Fruit fly (Drosophila melanogaster): ENCODE data around the gene CG14841.

Gene CG14841

DNA sequence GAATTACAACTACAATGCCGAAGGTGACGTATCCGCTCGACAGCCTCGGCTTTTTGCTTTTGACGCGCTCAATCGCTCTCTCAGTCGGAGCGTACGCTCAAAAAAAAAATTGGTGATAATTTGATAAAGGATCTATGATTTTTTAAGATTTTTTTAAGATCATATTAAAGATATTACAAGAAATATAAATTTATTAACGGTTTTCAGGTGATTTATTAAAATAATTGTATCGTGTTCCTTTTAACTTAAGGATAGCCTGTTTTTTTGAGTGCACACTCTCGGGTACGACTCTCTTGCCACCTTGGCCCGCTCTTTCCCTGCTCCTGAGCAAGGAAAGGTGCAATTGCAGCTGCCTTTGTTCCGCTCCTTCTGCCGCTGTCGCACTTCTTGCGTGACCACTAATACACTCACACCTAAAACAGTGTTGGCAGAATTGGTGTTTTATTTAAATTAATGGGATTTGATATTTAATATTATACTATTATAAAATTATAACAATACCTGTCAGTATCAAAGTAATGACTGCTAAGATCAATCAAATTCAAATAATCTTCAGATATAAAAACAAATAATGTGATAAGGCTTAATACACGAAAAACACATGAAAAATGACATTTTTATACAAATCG lies 15.8 kb upstream of the CG14841 start (continued):
- TF ChIP-seq CG11085 (GFP tag; IDR thresholded peaks at IDR 0.05) (peak; percentile 64; the same call in 1 of the 2 replicates), ERR (GFP tag; optimal IDR thresholded peaks at IDR 0.05) (no peak), Dll (GFP tag; IDR thresholded peaks at IDR 0.05; ENCODE audit: partially characterized antibody) (no peak), CG2889 (GFP tag; IDR thresholded peaks at IDR 0.05) (no peak), CG13424 (tag; optimal IDR thresholded peaks at IDR 0.05) (peak; percentile 85), fru (optimal IDR thresholded peaks at IDR 0.05) (no peak), B-H2 (GFP tag; optimal IDR thresholded peaks at IDR 0.05) (peak; percentile 22), CG1024 (GFP tag; IDR thresholded peaks at IDR 0.05) (peak; percentile 70; the same call in 1 of the 2 replicates), CG1832 (GFP tag; optimal IDR thresholded peaks at IDR 0.05) (peak; percentile 2), CG4360 (GFP tag; IDR thresholded peaks at IDR 0.05) (peak; percentile 66), ab (GFP tag; optimal IDR thresholded peaks at IDR 0.05) (no peak), nerfin-2 (GFP tag; IDR thresholded peaks at IDR 0.05; ENCODE audit: partially characterized antibody) (no peak), CG33213 (GFP tag; optimal IDR thresholded peaks at IDR 0.05) (no peak), Six4 (GFP tag; optimal IDR thresholded peaks at IDR 0.05) (peak; percentile 48), Hmx (GFP tag; optimal IDR thresholded peaks at IDR 0.05) (no peak), eve (GFP tag; optimal IDR thresholded peaks at IDR 0.05) (peak in 1 of 2 experiments; percentile 36), CG30431 (GFP tag; optimal IDR thresholded peaks at IDR 0.05) (peak; percentile 60), CG6175 (GFP tag; IDR thresholded peaks at IDR 0.05) (0 out of 3 replicates have a peak, but pooled peaks have one; percentile 23), CG11398 (GFP tag; optimal IDR thresholded peaks at IDR 0.05) (no peak), D19B (GFP tag; optimal IDR thresholded peaks at IDR 0.05) (no peak), CG15269 (tag; optimal IDR thresholded peaks at IDR 0.05) (no peak), CG1647 (GFP tag; optimal IDR thresholded peaks at IDR 0.05) (no peak), ind (GFP tag; optimal IDR thresholded peaks at IDR 0.05) (peak; percentile 40), NC2β (GFP tag; optimal IDR thresholded peaks at IDR 0.05) (peak; percentile 3), Doc3 (GFP tag; IDR thresholded peaks at IDR 0.05; ENCODE audit: partially characterized antibody) (no peak), CG14965 (GFP tag; optimal IDR thresholded peaks at IDR 0.05; ENCODE audit: borderline replicate concordance) (no peak), CG6689 (GFP tag; IDR thresholded peaks at IDR 0.05) (peak; percentile 91), HLHmδ (GFP tag; optimal IDR thresholded peaks at IDR 0.05) (no peak), crc (GFP tag; optimal IDR thresholded peaks at IDR 0.05) (no peak), CG13296 (GFP tag; optimal IDR thresholded peaks at IDR 0.05) (peak; percentile 82), so (GFP tag; IDR thresholded peaks at IDR 0.05) (peak; percentile 88), hkb (optimal IDR thresholded peaks at IDR 0.05) (no peak), hkb (GFP tag; IDR thresholded peaks at IDR 0.05) (peak; percentile 92), CG15479 (GFP tag; optimal IDR thresholded peaks at IDR 0.05) (peak; percentile 75), Bdp1 (GFP tag; optimal IDR thresholded peaks at IDR 0.05) (peak; percentile 20), CG12769 (tag; optimal IDR thresholded peaks at IDR 0.05) (no peak), en (GFP tag; optimal IDR thresholded peaks at IDR 0.05) (no peak), dati (GFP tag; IDR thresholded peaks at IDR 0.05) (0 out of 2 replicates have a peak, but pooled peaks have one; percentile 49), CG10431 (GFP tag; optimal IDR thresholded peaks at IDR 0.05) (no peak), CG15073 (GFP tag; optimal IDR thresholded peaks at IDR 0.05) (no peak), tin (GFP tag; optimal IDR thresholded peaks at IDR 0.05) (peak; percentile 74), CG7271 (tag; optimal IDR thresholded peaks at IDR 0.05) (peak; percentile 91), twi (tag; optimal IDR thresholded peaks at IDR 0.05) (peak; percentile 64), CG7745 (tag; optimal IDR thresholded peaks at IDR 0.05) (peak; percentile 18), slou (GFP tag; optimal IDR thresholded peaks at IDR 0.05) (peak; percentile 2), E2f1 (GFP tag; IDR thresholded peaks at IDR 0.05) (peak; percentile 71), HLH4C (GFP tag; IDR thresholded peaks at IDR 0.05; ENCODE audit: partially characterized antibody) (no peak), CG12219 (GFP tag; optimal IDR thresholded peaks at IDR 0.05) (peak; percentile 55), Hmr (GFP tag; optimal IDR thresholded peaks at IDR 0.05) (peak; percentile 86), chinmo (GFP tag; IDR thresholded peaks at IDR 0.05; ENCODE audit: partially characterized antibody) (no peak), Mes4 (GFP tag; optimal IDR thresholded peaks at IDR 0.05) (no peak)

Data from whole organism, embryonic.